Worm (Caenorhabditis elegans): ENCODE results near the gene H41C03.3.

- TF ChIP-seq flt-1 (GFP tag; IDR thresholded peaks at IDR 0.05): no peak
- no peak for TF ChIP-seq ama-1 (optimal IDR thresholded peaks at IDR 0.05)
- no peak for TF ChIP-seq F13C5.2 (tag; optimal IDR thresholded peaks at IDR 0.05)
- no peak for TF ChIP-seq hmbx-1 (tag; optimal IDR thresholded peaks at IDR 0.05)
- no peak for TF ChIP-seq tbx-11 (GFP tag; IDR thresholded peaks at IDR 0.05)
- TF ChIP-seq ceh-13 (GFP tag; optimal IDR thresholded peaks at IDR 0.05): no peak
- no peak for TF ChIP-seq tra-4 (tag; optimal IDR thresholded peaks at IDR 0.05)
- no peak for TF ChIP-seq hmg-4 (GFP tag; optimal IDR thresholded peaks at IDR 0.05)
- no peak for TF ChIP-seq tbx-37 (GFP tag; conservative IDR thresholded peaks at IDR 0.05)
- TF ChIP-seq scrt-1 (GFP tag; IDR thresholded peaks at IDR 0.05): no peak
These were observed 48.1 kb upstream of the H41C03.3 start, which contains the start of the genes msp-63 and msp-142 for ce11 chrII:5797348-5797977.

Data from whole organism, early embryonic.